Fruit fly (Drosophila melanogaster): ENCODE measurements around the gene kmg.

- TF ChIP-seq knrl (GFP tag; IDR thresholded peaks at IDR 0.05; ENCODE audit: partially characterized antibody) (no peak), schlank (tag; optimal IDR thresholded peaks at IDR 0.05) (no peak)
Measured at dm6 chr2L:13206857-13207463, 46.6 kb downstream of the kmg start.

All from whole organism, embryonic.